Worm (Caenorhabditis elegans) whole organism, L1 larva: ENCODE measurements around the gene wdr-20.

Source experiments
- C16A3.4 ChIP-seq: fragments of 150-350 bp; optimal IDR thresholded peaks from 2 replicates; lab custom pipeline; 2014; ENCODE audit warnings: missing biosample characterization, missing genetic modification characterization
- C34B4.2 ChIP-seq: sonication (generic microtip); optimal IDR thresholded peaks from 2 replicates; lab custom pipeline; 2017; ENCODE audit warnings: mild to moderate bottlenecking, missing genetic modification characterization, missing compliant biosample characterization
- alr-1 ChIP-seq: fragments of 200-800 bp; sonication (Bioruptor generic); optimal IDR thresholded peaks from 2 replicates; lab custom pipeline; 2018; ENCODE audit warnings: borderline replicate concordance, mild to moderate bottlenecking, missing genetic modification characterization, missing compliant biosample characterization
- aly-2 ChIP-seq: fragments of 150-350 bp; optimal IDR thresholded peaks from 2 replicates; lab custom pipeline; 2014; ENCODE audit warnings: missing biosample characterization, missing genetic modification characterization
- ama-1 ChIP-seq: fragments of 150-350 bp; optimal IDR thresholded peaks from 2 replicates; lab custom pipeline; 2014
- blmp-1 ChIP-seq: fragments of 150-350 bp; optimal IDR thresholded peaks from 2 replicates; lab custom pipeline; 2014; ENCODE audit warnings: missing biosample characterization, missing genetic modification characterization
- ceh-8 ChIP-seq: fragments of 200-800 bp; sonication (Bioruptor generic); optimal IDR thresholded peaks from 2 replicates; lab custom pipeline; 2018; ENCODE audit warnings: mild to moderate bottlenecking, missing genetic modification characterization, moderate library complexity, missing compliant biosample characterization
- ceh-82 ChIP-seq, 3 experiments: fragments of 150-350 bp in 1 of 3; sonication (generic microtip) in 2 of 3; optimal IDR thresholded peaks; 2 replicates each; lab custom pipeline; 2014 to 2017; ENCODE audit warnings: missing biosample characterization in 3 of 3, missing genetic modification characterization in 3 of 3
- ceh-88 ChIP-seq: fragments of 200-800 bp; sonication (Bioruptor generic); IDR thresholded peaks from 2 replicates; pipeline ENCODE4 v1.3.6; 2022; ENCODE audit warnings: missing genetic modification characterization, missing compliant biosample characterization
- ceh-90 ChIP-seq: sonication (generic microtip); optimal IDR thresholded peaks from 2 replicates; lab custom pipeline; 2016; ENCODE audit warnings: missing genetic modification characterization, missing compliant biosample characterization
- efl-1 ChIP-seq, 4 experiments: fragments of 150-350 bp; optimal IDR thresholded peaks in 3 of 4; peaks in 1 of 4; 1 replicate in 1 of 4; 2 replicates in 3 of 4; lab custom pipeline; 2014; ENCODE audit warnings: missing biosample characterization in 2 of 4, missing genetic modification characterization in 2 of 4, missing genetic modification reagents in 2 of 4
- efl-3 ChIP-seq: fragments of 200-800 bp; sonication (Bioruptor generic); optimal IDR thresholded peaks from 2 replicates; lab custom pipeline; 2018; ENCODE audit warnings: mild to moderate bottlenecking, missing genetic modification characterization, missing compliant biosample characterization
- elt-2 ChIP-seq: sonication (generic microtip); optimal IDR thresholded peaks from 2 replicates; lab custom pipeline; 2016; ENCODE audit warnings: missing genetic modification characterization, mild to moderate bottlenecking, inconsistent platforms, missing compliant biosample characterization, missing genetic modification reagents
- fkh-4 ChIP-seq: sonication (generic microtip); optimal IDR thresholded peaks from 2 replicates; lab custom pipeline; 2016; ENCODE audit warnings: missing compliant biosample characterization, missing genetic modification characterization, borderline replicate concordance
- hlh-4 ChIP-seq: sonication (generic microtip); optimal IDR thresholded peaks from 2 replicates; lab custom pipeline; 2016; ENCODE audit warnings: mild to moderate bottlenecking, missing genetic modification characterization, missing compliant biosample characterization
- irx-1 ChIP-seq: sonication (generic microtip); optimal IDR thresholded peaks from 2 replicates; lab custom pipeline; 2016; ENCODE audit warnings: missing genetic modification characterization, missing compliant biosample characterization
- jun-1 ChIP-seq: fragments of 150-350 bp; optimal IDR thresholded peaks from 2 replicates; lab custom pipeline; 2014; ENCODE audit warnings: missing biosample characterization, missing genetic modification reagents, missing genetic modification characterization
- lin-13 ChIP-seq: fragments of 150-350 bp; optimal IDR thresholded peaks from 2 replicates; lab custom pipeline; 2014; ENCODE audit warnings: missing biosample characterization, missing genetic modification reagents, missing genetic modification characterization
- lin-14 ChIP-seq: fragments of 200-800 bp; sonication (Bioruptor generic); optimal IDR thresholded peaks from 2 replicates; lab custom pipeline; 2018; ENCODE audit warnings: mild to moderate bottlenecking, missing genetic modification characterization, moderate library complexity, missing compliant biosample characterization
- lin-15B ChIP-seq: fragments of 150-350 bp; sonication (generic microtip); optimal IDR thresholded peaks from 3 replicates; lab custom pipeline; 2014; ENCODE audit warnings: missing biosample characterization, missing genetic modification characterization
- lin-35 ChIP-seq, 2 experiments: fragments of 150-350 bp; optimal IDR thresholded peaks; 2 replicates each; lab custom pipeline; 2014; ENCODE audit warnings: missing biosample characterization in 2 of 2, missing genetic modification characterization in 2 of 2, missing genetic modification reagents in 2 of 2
- lsy-2 ChIP-seq, 2 experiments: fragments of 150-350 bp; optimal IDR thresholded peaks; 2 replicates each; lab custom pipeline; 2014; ENCODE audit warnings: missing biosample characterization in 2 of 2, missing genetic modification characterization in 2 of 2
- mdl-1 ChIP-seq, 2 experiments: fragments of 150-350 bp; optimal IDR thresholded peaks; 2 replicates each; lab custom pipeline; 2014 to 2017; ENCODE audit warnings: missing biosample characterization in 2 of 2, missing genetic modification characterization in 2 of 2, inconsistent platforms in 1 of 2
- mef-2 ChIP-seq: fragments of 150-350 bp; optimal IDR thresholded peaks from 2 replicates; lab custom pipeline; 2014; ENCODE audit warnings: missing biosample characterization, missing genetic modification characterization
- nhr-12 ChIP-seq: sonication (generic microtip); optimal IDR thresholded peaks from 2 replicates; lab custom pipeline; 2017; ENCODE audit warnings: missing biosample characterization, missing genetic modification characterization
- nhr-19 ChIP-seq: fragments of 200-800 bp; sonication (Bioruptor generic); conservative IDR thresholded peaks from 2 replicates; pipeline ENCODE4 v1.3.6; 2022; ENCODE audit warnings: missing genetic modification characterization, missing compliant biosample characterization
- nhr-20 ChIP-seq: sonication (generic microtip); optimal IDR thresholded peaks from 2 replicates; lab custom pipeline; 2016; ENCODE audit warnings: mild to moderate bottlenecking, missing genetic modification characterization, missing compliant biosample characterization
- nhr-237 ChIP-seq: fragments of 150-350 bp; optimal IDR thresholded peaks from 2 replicates; lab custom pipeline; 2014; ENCODE audit warnings: missing biosample characterization, missing genetic modification characterization
- nhr-28 ChIP-seq: fragments of 150-350 bp; optimal IDR thresholded peaks from 2 replicates; lab custom pipeline; 2014; ENCODE audit warnings: missing biosample characterization, missing genetic modification characterization
- nhr-47 ChIP-seq: sonication (generic microtip); optimal IDR thresholded peaks from 2 replicates; lab custom pipeline; 2016; ENCODE audit warnings: mild to moderate bottlenecking, missing genetic modification characterization, moderate library complexity, missing compliant biosample characterization
- nhr-71 ChIP-seq: sonication (generic microtip); optimal IDR thresholded peaks from 2 replicates; lab custom pipeline; 2016; ENCODE audit warnings: mild to moderate bottlenecking, missing genetic modification characterization, moderate library complexity, missing compliant biosample characterization
- nhr-84 ChIP-seq: sonication (generic microtip); optimal IDR thresholded peaks from 2 replicates; lab custom pipeline; 2017; ENCODE audit warnings: missing biosample characterization, missing genetic modification characterization
- nhr-85 ChIP-seq: sonication (generic microtip); peaks from one replicate; lab custom pipeline; 2016; ENCODE audit warnings: missing genetic modification characterization, inconsistent platforms, missing compliant biosample characterization
- nhr-90 ChIP-seq: sonication (generic microtip); optimal IDR thresholded peaks from 2 replicates; lab custom pipeline; 2016; ENCODE audit warnings: mild to moderate bottlenecking, missing genetic modification characterization, missing compliant biosample characterization; ENCODE audit not compliant: poor library complexity
- pqm-1 ChIP-seq: sonication (generic microtip); optimal IDR thresholded peaks from 3 replicates; lab custom pipeline; 2017; ENCODE audit warnings: missing biosample characterization, missing genetic modification characterization
- rnt-1 ChIP-seq: sonication (generic microtip); optimal IDR thresholded peaks from 2 replicates; lab custom pipeline; 2016; ENCODE audit warnings: mild to moderate bottlenecking, missing genetic modification characterization, moderate library complexity, missing compliant biosample characterization
- skn-1 ChIP-seq: fragments of 150-350 bp; optimal IDR thresholded peaks from 2 replicates; lab custom pipeline; 2014; ENCODE audit warnings: missing biosample characterization, missing genetic modification characterization
- sox-4 ChIP-seq: sonication (generic microtip); optimal IDR thresholded peaks from 2 replicates; lab custom pipeline; 2016; ENCODE audit warnings: missing genetic modification characterization, missing compliant biosample characterization
- swsn-7 ChIP-seq: sonication (generic microtip); optimal IDR thresholded peaks from 2 replicates; lab custom pipeline; 2016; ENCODE audit warnings: missing genetic modification characterization, missing compliant biosample characterization
- unc-62 ChIP-seq: fragments of 150-350 bp; optimal IDR thresholded peaks from 2 replicates; lab custom pipeline; 2014; ENCODE audit warnings: missing biosample characterization, missing genetic modification reagents, missing genetic modification characterization
- unc-86 ChIP-seq: sonication (generic microtip); optimal IDR thresholded peaks from 2 replicates; lab custom pipeline; 2016; ENCODE audit warnings: missing genetic modification characterization, missing compliant biosample characterization
- unc-98 ChIP-seq: fragments of 200-800 bp; sonication (Bioruptor generic); IDR thresholded peaks from 2 replicates; pipeline ENCODE4 v1.3.6; 2022; ENCODE audit warnings: missing genetic modification characterization, missing compliant biosample characterization
- vab-15 ChIP-seq: sonication (generic microtip); optimal IDR thresholded peaks from 2 replicates; lab custom pipeline; 2017; ENCODE audit warnings: missing genotype, mild to moderate bottlenecking, missing genetic modification characterization, missing compliant biosample characterization
- xbp-1 ChIP-seq: sonication (generic microtip); optimal IDR thresholded peaks from 2 replicates; lab custom pipeline; 2016; ENCODE audit warnings: missing genetic modification characterization, missing compliant biosample characterization
- zag-1 ChIP-seq: fragments of 150-350 bp; optimal IDR thresholded peaks from 2 replicates; lab custom pipeline; 2014; ENCODE audit warnings: missing biosample characterization, missing genetic modification characterization
- zip-4 ChIP-seq: fragments of 200-800 bp; sonication (Bioruptor generic); optimal IDR thresholded peaks from 2 replicates; lab custom pipeline; 2018; ENCODE audit warnings: mild to moderate bottlenecking, missing genetic modification characterization, moderate library complexity, missing compliant biosample characterization

wdr-20 gene

ce11 chrV:10168870-10169269 is 34.9 kb upstream of the wdr-20 start:
- no peak for TF ChIP-seq ceh-82 (tag; optimal IDR thresholded peaks at IDR 0.05; lab: Kevin White, UChicago)
- TF ChIP-seq nhr-47 (tag; lab: Kevin White, UChicago) = peak; percentile 41
- no peak for TF ChIP-seq sox-4
- TF ChIP-seq aly-2 = peak; percentile 34
- TF ChIP-seq unc-62 = no peak
- no peak for TF ChIP-seq hlh-4
- no peak for TF ChIP-seq irx-1
- peak in 1 of 2 experiments; percentile 16 for TF ChIP-seq lsy-2 (tag; optimal IDR thresholded peaks at IDR 0.05; lab: Kevin White, UChicago)
- TF ChIP-seq rnt-1 (tag; lab: Kevin White, UChicago) = no peak
- no peak for TF ChIP-seq zag-1 (tag; lab: Kevin White, UChicago)
- TF ChIP-seq fkh-4 (tag; lab: Kevin White, UChicago) = no peak
- no peak for TF ChIP-seq mef-2 (tag; lab: Kevin White, UChicago)
- TF ChIP-seq lin-14 (GFP tag; lab: Kevin White, UChicago) = no peak
- TF ChIP-seq nhr-12 = no peak
- TF ChIP-seq ceh-90 (tag; lab: Kevin White, UChicago) = no peak
- TF ChIP-seq C16A3.4 (tag; lab: Kevin White, UChicago) = no peak
- peak; percentile 13 for TF ChIP-seq nhr-71 (tag; lab: Kevin White, UChicago)
- TF ChIP-seq xbp-1 (tag; lab: Kevin White, UChicago) = no peak
- TF ChIP-seq nhr-237 (tag; lab: Kevin White, UChicago) = no peak
- no peak for TF ChIP-seq skn-1 (tag; lab: Kevin White, UChicago)
- no peak for TF ChIP-seq jun-1 (tag; lab: Kevin White, UChicago)
- TF ChIP-seq ceh-88 (GFP tag; lab: Robert Waterston, UW) = no peak
- no peak for TF ChIP-seq alr-1
- no peak for TF ChIP-seq blmp-1 (tag; lab: Kevin White, UChicago)
- no peak for TF ChIP-seq unc-98
- no peak for TF ChIP-seq nhr-28 (tag; lab: Kevin White, UChicago)
- no peak for TF ChIP-seq mdl-1 (tag; optimal IDR thresholded peaks at IDR 0.05; lab: Kevin White, UChicago)
- TF ChIP-seq C34B4.2 = no peak
- no peak for TF ChIP-seq vab-15
- TF ChIP-seq nhr-85 = no peak
- no peak for TF ChIP-seq zip-4 (GFP tag; lab: Kevin White, UChicago)
- no peak for TF ChIP-seq pqm-1 (tag; lab: Kevin White, UChicago)

ce11 chrV:10166368-10166767 is 32.4 kb upstream of the wdr-20 start, which contains the start of gene C51E3.6:
C51E3.6 (minus strand) TSS chrV:10166468.
- TF ChIP-seq unc-86 (no peak), nhr-19 (no peak), nhr-28 (tag; lab: Kevin White, UChicago) (no peak)

- TF ChIP-seq lin-35 (GFP tag; optimal IDR thresholded peaks at IDR 0.05; lab: Kevin White, UChicago) (peak in 1 of 2 experiments; percentile 12), elt-2 (peak; percentile 59), ceh-8 (GFP tag; lab: Kevin White, UChicago) (no peak)
- TF ChIP-seq, all 84 proteins: peak for 2
Observed at ce11 chrV:10160954-10161353, 27.0 kb upstream of the wdr-20 start, which contains the start of gene C51E3.10. C51E3.10 (minus strand) TSS chrV:10161134.

- peak; percentile 65 for TF ChIP-seq elt-2
- TF ChIP-seq nhr-12 = no peak
Observed at ce11 chrV:10159972-10160371, 26.0 kb upstream of the wdr-20 start.

DNA sequence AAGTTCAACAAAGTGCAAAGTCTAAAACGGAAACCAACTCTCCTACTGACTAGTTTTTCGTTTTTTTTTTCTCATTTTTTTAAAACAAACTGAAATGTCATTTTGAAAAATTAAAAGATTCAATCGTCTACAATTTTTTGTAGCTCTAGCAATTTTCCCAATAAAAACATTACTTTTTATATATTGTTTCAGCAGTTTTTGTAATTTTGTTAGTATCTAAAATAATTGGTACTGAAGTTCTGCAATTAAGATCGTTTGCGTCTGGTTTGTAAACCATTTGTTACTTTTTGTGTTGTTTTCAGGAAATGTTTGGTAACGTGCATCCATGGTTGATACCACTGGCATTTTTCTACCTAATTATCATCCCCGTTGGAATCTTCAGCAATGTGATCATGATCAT is 24.6 kb upstream of the wdr-20 start, which contains the start of gene srsx-30:
Gene srsx-30, plus strand, starts transcription at position 301 of the 400 bp plus-strand sequence.
- TF ChIP-seq swsn-7 (tag; lab: Kevin White, UChicago) = no peak
- no peak for TF ChIP-seq lin-15B (tag; lab: Kevin White, UChicago)
- TF ChIP-seq pqm-1 (tag; lab: Kevin White, UChicago) = no peak
- no peak for TF ChIP-seq nhr-47 (tag; lab: Kevin White, UChicago)
- TF ChIP-seq efl-1 (optimal IDR thresholded peaks at IDR 0.05; lab: Kevin White, UChicago) = no peak
- TF ChIP-seq efl-1 (GFP tag; optimal IDR thresholded peaks at IDR 0.05 in 1 of 2; lab: Kevin White, UChicago) = no peak
- no peak for TF ChIP-seq nhr-19
- no peak for TF ChIP-seq nhr-90 (tag; lab: Kevin White, UChicago)
- TF ChIP-seq mef-2 (tag; lab: Kevin White, UChicago) = no peak
- TF ChIP-seq lin-13 = no peak
- TF ChIP-seq irx-1 = no peak
- no peak for TF ChIP-seq rnt-1 (tag; lab: Kevin White, UChicago)
- TF ChIP-seq nhr-20 (tag; lab: Kevin White, UChicago) = no peak
- no peak for TF ChIP-seq efl-3 (GFP tag; lab: Kevin White, UChicago)
- TF ChIP-seq nhr-84 = no peak
- TF ChIP-seq jun-1 (tag; lab: Kevin White, UChicago) = no peak
- TF ChIP-seq hlh-4 = no peak
- no peak for TF ChIP-seq nhr-237 (tag; lab: Kevin White, UChicago)
- TF ChIP-seq ama-1 (lab: Kevin White, UChicago) = no peak
- no peak for TF ChIP-seq nhr-85
- TF ChIP-seq, all 84 proteins: peak for 0
